Worm (Caenorhabditis elegans): Measurements from ENCODE around the gene C16D2.3.

Gene C16D2.3

DNA sequence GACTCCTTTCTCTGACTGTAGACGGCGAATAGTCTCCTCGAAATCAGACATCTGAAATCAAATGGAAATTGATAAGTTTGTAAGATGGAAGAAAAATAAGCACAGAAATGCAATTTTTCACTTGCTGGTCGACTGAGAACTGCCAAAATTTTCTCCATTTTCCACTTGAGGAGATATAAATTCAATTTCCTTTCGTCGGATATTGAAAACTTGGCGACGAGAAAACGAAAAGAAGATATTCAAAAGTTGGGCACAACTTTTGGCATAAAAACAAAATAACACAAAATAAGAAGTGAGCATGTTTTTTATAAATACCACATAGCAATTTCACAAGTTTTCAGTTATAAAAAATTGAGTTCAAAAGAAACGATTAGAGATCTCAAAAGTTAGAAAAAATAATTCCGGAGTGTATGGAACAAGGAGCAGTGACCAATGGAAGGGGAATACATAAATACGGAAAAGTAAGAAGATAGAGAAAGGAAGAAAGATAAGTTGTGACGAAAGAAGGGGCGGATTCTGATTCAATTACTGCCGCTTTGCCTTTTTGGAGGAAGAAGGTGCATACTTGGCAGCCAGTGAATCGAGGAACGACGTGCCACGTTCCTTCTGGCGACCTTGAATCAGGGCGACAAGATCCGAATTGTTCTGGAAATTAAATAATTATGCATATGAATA, 30.7 kb upstream of the C16D2.3 start, which contains the start of gene dyrb-1:
dyrb-1 (minus strand) TSS at position 51 of the 675 bp plus-strand sequence.
- TF ChIP-seq ces-1 (GFP tag; optimal IDR thresholded peaks at IDR 0.05): peak; percentile 76
- TF ChIP-seq hlh-1 (tag; optimal IDR thresholded peaks at IDR 0.05): no peak

DNA sequence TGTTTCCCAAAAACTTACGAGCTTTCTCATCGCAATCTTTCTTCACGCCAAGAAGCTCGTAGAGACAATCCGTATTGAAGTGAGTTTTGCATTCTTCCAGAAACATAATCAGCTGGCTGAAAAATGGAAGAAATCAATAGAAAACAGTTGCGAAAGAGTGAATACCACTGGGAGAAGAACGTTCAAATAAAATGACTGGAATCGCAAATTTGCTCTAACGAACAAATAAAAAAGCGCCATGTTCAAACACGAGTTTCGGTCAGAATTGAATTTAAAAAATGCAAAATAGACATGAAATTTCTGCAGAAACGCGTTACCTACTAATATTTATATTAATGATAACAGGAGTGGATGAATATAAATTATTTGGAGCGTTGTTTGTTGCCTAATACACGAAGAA, 29.5 kb upstream of the C16D2.3 start, which contains the start of gene dnj-23:
dnj-23 (minus strand) TSS at position 158 of the 400 bp plus-strand sequence.
- TF ChIP-seq bed-3 (GFP tag; optimal IDR thresholded peaks at IDR 0.05) (no peak), mls-2 (tag; optimal IDR thresholded peaks at IDR 0.05) (no peak), elt-3 (tag; optimal IDR thresholded peaks at IDR 0.05) (no peak), nhr-28 (tag; optimal IDR thresholded peaks at IDR 0.05) (no peak), M03D4.4 (tag; optimal IDR thresholded peaks at IDR 0.05) (no peak), ces-1 (GFP tag; optimal IDR thresholded peaks at IDR 0.05) (peak; percentile 6), lsy-2 (tag; optimal IDR thresholded peaks at IDR 0.05) (no peak)

DNA sequence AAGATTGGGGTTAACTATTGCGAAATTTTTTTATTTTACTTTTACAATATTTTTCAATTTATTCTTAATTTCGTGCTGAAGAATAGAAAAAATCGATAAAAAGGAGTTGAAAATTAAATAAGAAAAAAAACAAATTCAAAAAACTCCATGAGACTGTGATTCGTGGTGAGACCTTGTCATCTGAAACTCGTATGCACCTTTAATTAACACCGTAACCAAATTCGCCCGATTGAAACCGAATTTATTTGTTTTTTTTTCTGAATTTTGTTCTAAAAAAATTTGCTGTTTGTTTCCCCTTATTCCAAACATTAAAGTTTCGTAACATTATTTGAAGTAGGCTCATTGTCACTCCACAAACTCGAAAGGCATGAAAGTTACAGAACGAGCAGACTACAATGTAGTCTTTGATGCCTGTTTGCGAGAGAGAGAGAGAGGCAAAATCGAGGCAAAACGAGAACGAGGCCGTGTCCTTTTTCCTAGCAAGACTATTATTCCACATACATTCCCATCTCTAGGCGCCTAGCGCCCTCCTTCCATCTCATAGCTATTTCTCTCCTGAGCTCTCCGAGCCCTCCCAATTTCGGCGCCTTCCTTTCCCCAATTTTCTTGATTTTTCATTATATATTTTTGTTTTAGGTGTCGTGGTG, 28.9 kb upstream of the C16D2.3 start, which contains the start of gene T24H10.4:
T24H10.4 (plus strand) TSS at position 630 of the 647 bp plus-strand sequence.
- TF ChIP-seq nhr-2 (tag; optimal IDR thresholded peaks at IDR 0.05) (no peak), ces-1 (GFP tag; optimal IDR thresholded peaks at IDR 0.05) (peak; percentile 19)

DNA sequence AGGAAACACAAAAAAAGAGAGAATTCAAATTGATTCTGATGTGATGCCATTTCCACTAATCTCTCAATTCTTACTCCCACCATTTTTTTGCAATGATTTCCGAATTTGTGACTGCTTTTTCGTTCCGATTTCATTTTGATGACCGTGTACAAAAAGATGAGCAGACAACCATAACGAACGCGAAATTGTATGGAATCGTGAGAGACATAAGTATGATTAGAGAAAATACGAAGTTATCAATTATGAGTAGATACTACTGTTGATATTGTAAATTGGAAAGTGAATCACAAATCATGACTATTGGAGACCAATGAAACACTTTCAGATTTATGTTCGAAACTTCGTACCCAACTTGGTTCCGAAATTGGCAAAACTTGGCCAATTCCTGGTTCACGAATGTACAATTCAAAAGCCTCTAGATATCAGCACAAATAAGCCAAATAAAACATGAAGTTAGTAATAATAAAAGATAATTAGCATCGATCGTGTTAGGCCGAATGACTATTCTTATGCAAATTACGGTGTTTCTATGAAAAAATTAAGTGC, 26.4 kb upstream of the C16D2.3 start:
- TF ChIP-seq ceh-43 (GFP tag; optimal IDR thresholded peaks at IDR 0.05) (no peak), nhr-12 (tag; optimal IDR thresholded peaks at IDR 0.05) (no peak), bed-3 (GFP tag; optimal IDR thresholded peaks at IDR 0.05) (no peak), nhr-2 (tag; optimal IDR thresholded peaks at IDR 0.05) (no peak), mab-5 (tag; optimal IDR thresholded peaks at IDR 0.05) (no peak), M03D4.4 (tag; optimal IDR thresholded peaks at IDR 0.05) (no peak), nhr-28 (tag; optimal IDR thresholded peaks at IDR 0.05) (no peak), lin-13 (tag; optimal IDR thresholded peaks at IDR 0.05) (no peak), cnd-1 (tag; optimal IDR thresholded peaks at IDR 0.05) (no peak), elt-1 (tag; optimal IDR thresholded peaks at IDR 0.05; ENCODE audit: borderline replicate concordance, insufficient read depth) (no peak), mep-1 (tag; optimal IDR thresholded peaks at IDR 0.05) (no peak), lsy-2 (tag; optimal IDR thresholded peaks at IDR 0.05) (no peak), ces-1 (GFP tag; optimal IDR thresholded peaks at IDR 0.05) (no peak), sptf-1 (tag; optimal IDR thresholded peaks at IDR 0.05) (no peak)

DNA sequence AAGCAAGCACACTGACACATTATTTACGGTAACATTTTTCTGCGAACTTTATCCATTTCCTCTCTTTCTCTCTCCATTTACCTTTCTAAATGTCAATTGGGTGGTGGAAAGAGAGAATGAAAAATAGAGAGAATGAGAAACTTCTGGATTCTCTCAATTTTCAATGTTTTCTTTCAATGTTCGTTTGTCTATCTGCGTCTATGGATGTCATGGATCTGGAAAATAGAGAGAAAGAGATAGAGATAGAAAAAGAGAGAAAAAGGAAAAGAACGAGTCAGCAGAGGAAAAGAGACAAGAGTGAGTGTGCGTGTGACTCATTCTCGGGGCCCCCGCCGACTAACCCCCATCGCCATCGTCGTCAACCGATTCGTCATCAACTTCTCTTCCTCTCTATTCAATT, 25.1 kb upstream of the C16D2.3 start, which contains the start of gene jun-1:
jun-1 (plus strand) TSS at position 307 of the 400 bp plus-strand sequence.
- TF ChIP-seq nhr-76 (tag; optimal IDR thresholded peaks at IDR 0.05): no peak
- no peak for TF ChIP-seq hlh-1 (tag; optimal IDR thresholded peaks at IDR 0.05)
- TF ChIP-seq drap-1 (GFP tag; optimal IDR thresholded peaks at IDR 0.05): no peak
- TF ChIP-seq unc-120 (tag; optimal IDR thresholded peaks at IDR 0.05; ENCODE audit: poor library complexity, severe bottlenecking): peak; percentile 83
- no peak for TF ChIP-seq unc-39 (tag; optimal IDR thresholded peaks at IDR 0.05)
- TF ChIP-seq ztf-11 (tag; optimal IDR thresholded peaks at IDR 0.05): no peak
- TF ChIP-seq ceh-43 (GFP tag; optimal IDR thresholded peaks at IDR 0.05): no peak
- TF ChIP-seq blmp-1 (tag; optimal IDR thresholded peaks at IDR 0.05): no peak
- TF ChIP-seq nhr-28 (tag; optimal IDR thresholded peaks at IDR 0.05): no peak
- TF ChIP-seq sem-2 (GFP tag; optimal IDR thresholded peaks at IDR 0.05): no peak
- no peak for TF ChIP-seq sptf-1 (tag; optimal IDR thresholded peaks at IDR 0.05)
- TF ChIP-seq unc-62 (GFP tag; optimal IDR thresholded peaks at IDR 0.05): peak; percentile 89
- peak; percentile 76 for TF ChIP-seq ces-1 (GFP tag; optimal IDR thresholded peaks at IDR 0.05)
- TF ChIP-seq flh-1 (GFP tag; optimal IDR thresholded peaks at IDR 0.05): no peak
- TF ChIP-seq snpc-4 (tag; optimal IDR thresholded peaks at IDR 0.05): no peak
- no peak for TF ChIP-seq M03D4.4 (tag; optimal IDR thresholded peaks at IDR 0.05)
- TF ChIP-seq mab-5 (tag; optimal IDR thresholded peaks at IDR 0.05): no peak
- no peak for TF ChIP-seq bed-3 (GFP tag; optimal IDR thresholded peaks at IDR 0.05)
- peak; percentile 35 for TF ChIP-seq pha-4 (tag; optimal IDR thresholded peaks at IDR 0.05)
- no peak for TF ChIP-seq tbx-8 (GFP tag; optimal IDR thresholded peaks at IDR 0.05)
- TF ChIP-seq elt-3 (tag; optimal IDR thresholded peaks at IDR 0.05): no peak
- no peak for TF ChIP-seq cnd-1 (tag; optimal IDR thresholded peaks at IDR 0.05)
- TF ChIP-seq zip-8 (tag; optimal IDR thresholded peaks at IDR 0.05): no peak
- peak; percentile 19 for TF ChIP-seq mep-1 (tag; optimal IDR thresholded peaks at IDR 0.05)
- no peak for TF ChIP-seq nhr-2 (tag; optimal IDR thresholded peaks at IDR 0.05)
- TF ChIP-seq ham-2 (GFP tag; optimal IDR thresholded peaks at IDR 0.05): no peak
- peak; percentile 32 for TF ChIP-seq mls-2 (tag; optimal IDR thresholded peaks at IDR 0.05)
- TF ChIP-seq elt-1 (tag; optimal IDR thresholded peaks at IDR 0.05; ENCODE audit: borderline replicate concordance, insufficient read depth): no peak
- TF ChIP-seq lsy-2 (tag; optimal IDR thresholded peaks at IDR 0.05): peak; percentile 48
- peak; percentile 95 for TF ChIP-seq nhr-237 (tag; optimal IDR thresholded peaks at IDR 0.05)
- TF ChIP-seq lin-32 (GFP tag; optimal IDR thresholded peaks at IDR 0.05): no peak
- no peak for TF ChIP-seq ceh-39 (tag; optimal IDR thresholded peaks at IDR 0.05)
- no peak for TF ChIP-seq nhr-12 (tag; optimal IDR thresholded peaks at IDR 0.05)
- no peak for TF ChIP-seq ceh-83 (GFP tag; optimal IDR thresholded peaks at IDR 0.05)
- TF ChIP-seq lin-13 (tag; optimal IDR thresholded peaks at IDR 0.05): no peak

Data from whole organism, mixed stage, embryonic.